Fruit fly (Drosophila melanogaster) Kc167 (cell line): ENCODE results near the gene Spn77Ba.

Source experiments
- Sin3A ChIP-seq: fragments of >200 bp; optimal IDR thresholded peaks from 2 replicates; lab custom pipeline; 2018; ENCODE audit warnings: missing external identifiers
- insv ChIP-seq: fragments of >200 bp; optimal IDR thresholded peaks from 3 replicates; lab custom pipeline; 2018; ENCODE audit warnings: missing external identifiers
- psq ChIP-seq: fragments of >200 bp; optimal IDR thresholded peaks from 2 replicates; lab custom pipeline; 2017; ENCODE audit warnings: missing external identifiers

- no peak for TF ChIP-seq Sin3A (lab: Kevin White, UChicago)
- TF ChIP-seq insv (lab: Kevin White, UChicago): no peak
- no peak for TF ChIP-seq psq (lab: Kevin White, UChicago)
Measured at dm6 chr3L:20353726-20354332, 36.8 kb downstream of the Spn77Ba start.
